Worm (Caenorhabditis elegans): ENCODE results near the gene larp-1.

DNA sequence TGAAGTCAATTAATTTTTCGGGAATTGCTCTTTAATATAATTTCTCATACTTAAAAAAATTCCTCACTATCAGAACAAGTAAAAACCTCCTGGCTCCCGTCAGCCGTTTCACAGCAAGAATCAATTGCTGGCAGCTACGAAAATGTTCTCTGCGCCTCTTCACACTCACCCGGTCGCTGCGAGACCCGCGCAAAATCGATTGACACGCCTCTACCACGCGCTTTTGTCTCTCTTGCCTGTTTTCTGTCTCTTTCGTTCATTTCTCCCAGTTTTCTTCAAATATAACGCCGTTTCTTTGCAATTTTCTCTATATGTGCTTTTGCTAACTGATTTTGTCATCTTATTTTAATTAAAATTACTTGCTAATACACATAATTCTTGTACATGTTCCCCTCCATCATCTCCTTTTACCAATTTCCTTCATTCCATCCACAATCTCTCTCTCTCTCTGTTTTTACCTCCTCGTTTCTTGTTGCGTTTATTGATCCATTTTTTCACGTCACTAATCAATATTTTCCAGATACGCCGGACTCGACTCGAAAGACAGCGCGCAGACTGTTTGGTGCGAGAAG lies 7.0 kb upstream of the larp-1 start, which contains the start of gene pcf-11:
- no peak for TF ChIP-seq him-1 (tag; optimal IDR thresholded peaks at IDR 0.05)
- TF ChIP-seq dao-5 (tag; optimal IDR thresholded peaks at IDR 0.05): no peak

All from whole organism, L4/young adult.